Fruit fly (Drosophila melanogaster) whole organism, prepupa: ENCODE measurements around the gene CG9951.
A peak's percentile ranks its signal among the peaks of the same experiment; 100 is the strongest.

Experiments used
- Blimp-1 ChIP-seq: fragments of 200-800 bp; sonication (Bioruptor generic); optimal IDR thresholded peaks from 3 replicates; lab custom pipeline; 2017; ENCODE audit warnings: missing biosample characterization, missing genetic modification characterization, mild to moderate bottlenecking, moderate library complexity, missing genetic modification reagents
- CG10631 ChIP-seq: fragments of 200-800 bp; sonication (Bioruptor generic); optimal IDR thresholded peaks from 2 replicates; lab custom pipeline; 2016; ENCODE audit warnings: missing biosample characterization, missing genetic modification characterization
- CG11762 ChIP-seq: fragments of 200-800 bp; sonication (Bioruptor generic); optimal IDR thresholded peaks from 3 replicates; lab custom pipeline; 2016; ENCODE audit warnings: missing biosample characterization, missing genetic modification characterization; ENCODE audit not compliant: insufficient read depth
- CG15336 ChIP-seq: fragments of 200-800 bp; sonication (Bioruptor generic); IDR thresholded peaks from 2 replicates; pipeline ENCODE4 v1.3.6; 2022; ENCODE audit warnings: missing biosample characterization, missing genetic modification characterization
- CG1621 ChIP-seq: fragments of 200-800 bp; sonication (Bioruptor generic); optimal IDR thresholded peaks from 3 replicates; lab custom pipeline; 2018; ENCODE audit warnings: missing biosample characterization, mild to moderate bottlenecking, missing genetic modification characterization
- CG16779 ChIP-seq: fragments of 200-800 bp; sonication (Bioruptor generic); optimal IDR thresholded peaks from 3 replicates; lab custom pipeline; 2017; ENCODE audit warnings: missing biosample characterization, mild to moderate bottlenecking, missing genetic modification characterization
- CG32006 ChIP-seq: fragments of 200-800 bp; sonication (Bioruptor generic); optimal IDR thresholded peaks from 3 replicates; lab custom pipeline; 2017; ENCODE audit warnings: missing biosample characterization, mild to moderate bottlenecking, missing genetic modification characterization
- CG3919 ChIP-seq: fragments of 200-800 bp; sonication (Bioruptor generic); optimal IDR thresholded peaks from 3 replicates; lab custom pipeline; 2016; ENCODE audit warnings: missing biosample characterization, missing genetic modification characterization
- CG4318 ChIP-seq: fragments of 200-800 bp; sonication (Bioruptor generic); optimal IDR thresholded peaks from 3 replicates; lab custom pipeline; 2017; ENCODE audit warnings: missing biosample characterization, mild to moderate bottlenecking, missing genetic modification characterization
- CG6163 ChIP-seq: fragments of 200-800 bp; sonication (Bioruptor generic); IDR thresholded peaks from 3 replicates; pipeline ENCODE4 v1.3.6; 2022; ENCODE audit warnings: missing biosample characterization, missing genetic modification characterization
- CG6276 ChIP-seq: fragments of 200-800 bp; sonication (Bioruptor generic); optimal IDR thresholded peaks from 2 replicates; lab custom pipeline; 2017; ENCODE audit warnings: missing biosample characterization, mild to moderate bottlenecking, missing genetic modification characterization
- CG6792 ChIP-seq: fragments of 200-800 bp; sonication (Bioruptor generic); optimal IDR thresholded peaks from 3 replicates; lab custom pipeline; 2016; ENCODE audit warnings: missing biosample characterization, missing genetic modification characterization
- CG6808 ChIP-seq: fragments of 200-800 bp; sonication (Bioruptor generic); optimal IDR thresholded peaks from 3 replicates; lab custom pipeline; 2017; ENCODE audit warnings: missing biosample characterization, missing genetic modification characterization, mild to moderate bottlenecking, moderate library complexity, missing genetic modification reagents
- CG6854 ChIP-seq: fragments of 200-800 bp; sonication (Bioruptor generic); optimal IDR thresholded peaks from 2 replicates; lab custom pipeline; 2017; ENCODE audit warnings: missing biosample characterization, mild to moderate bottlenecking, missing genetic modification characterization
- CG7368 ChIP-seq: fragments of 200-800 bp; sonication (Bioruptor generic); optimal IDR thresholded peaks from 3 replicates; lab custom pipeline; 2016; ENCODE audit warnings: missing biosample characterization, missing genetic modification characterization
- CG8119 ChIP-seq: fragments of 200-800 bp; sonication (Bioruptor generic); IDR thresholded peaks from 3 replicates; pipeline ENCODE4 v1.3.6; 2022; ENCODE audit warnings: missing biosample characterization, missing genetic modification characterization
- CG9139 ChIP-seq: fragments of 200-800 bp; sonication (Bioruptor generic); optimal IDR thresholded peaks from 3 replicates; lab custom pipeline; 2017; ENCODE audit warnings: missing biosample characterization, mild to moderate bottlenecking, missing genetic modification characterization
- Hr38 ChIP-seq: sonication (Bioruptor generic); optimal IDR thresholded peaks from 2 replicates; lab custom pipeline; 2016; ENCODE audit warnings: missing biosample characterization, missing genetic modification characterization
- Hr4 ChIP-seq: fragments of 200-800 bp; sonication (Bioruptor generic); optimal IDR thresholded peaks from 3 replicates; lab custom pipeline; 2016; ENCODE audit warnings: missing biosample characterization, missing genetic modification characterization
- Lpt ChIP-seq: fragments of 200-800 bp; sonication (Bioruptor generic); optimal IDR thresholded peaks from 3 replicates; lab custom pipeline; 2016; ENCODE audit warnings: missing biosample characterization, missing genetic modification characterization
- OdsH ChIP-seq: fragments of 200-800 bp; sonication (Bioruptor generic); optimal IDR thresholded peaks from 3 replicates; lab custom pipeline; 2016; ENCODE audit warnings: missing biosample characterization, missing genetic modification characterization
- Smox ChIP-seq: fragments of 200-800 bp; sonication (Bioruptor generic); optimal IDR thresholded peaks from 3 replicates; lab custom pipeline; 2016; ENCODE audit warnings: missing biosample characterization, missing genetic modification characterization
- Sox14 ChIP-seq: fragments of 200-800 bp; sonication (Bioruptor generic); optimal IDR thresholded peaks from 3 replicates; lab custom pipeline; 2016; ENCODE audit warnings: missing biosample characterization, missing genetic modification characterization
- Sox15 ChIP-seq: fragments of 200-800 bp; sonication (Bioruptor generic); optimal IDR thresholded peaks from 3 replicates; lab custom pipeline; 2016; ENCODE audit warnings: missing biosample characterization, missing genetic modification characterization
- achi ChIP-seq: fragments of 200-800 bp; sonication (Bioruptor generic); optimal IDR thresholded peaks from 3 replicates; lab custom pipeline; 2016; ENCODE audit warnings: missing biosample characterization, missing genetic modification characterization
- cyc ChIP-seq: fragments of 200-800 bp; sonication (Bioruptor generic); optimal IDR thresholded peaks from 3 replicates; lab custom pipeline; 2016; ENCODE audit warnings: missing biosample characterization, missing genetic modification characterization
- dac ChIP-seq: fragments of 200-800 bp; sonication (Bioruptor generic); optimal IDR thresholded peaks from 2 replicates; lab custom pipeline; 2017; ENCODE audit warnings: missing biosample characterization, mild to moderate bottlenecking, missing genetic modification characterization
- eg ChIP-seq: fragments of 200-800 bp; sonication (Bioruptor generic); IDR thresholded peaks from 3 replicates; pipeline ENCODE4 v1.3.6; 2022; ENCODE audit warnings: missing biosample characterization, missing genetic modification characterization
- esn ChIP-seq: fragments of 200-800 bp; sonication (Bioruptor generic); optimal IDR thresholded peaks from 2 replicates; lab custom pipeline; 2016; ENCODE audit warnings: missing biosample characterization, mild to moderate bottlenecking, missing genetic modification characterization, moderate library complexity
- net ChIP-seq: fragments of 200-800 bp; sonication (Bioruptor generic); optimal IDR thresholded peaks from 3 replicates; lab custom pipeline; 2016; ENCODE audit warnings: missing biosample characterization, missing genetic modification characterization
- pdm3 ChIP-seq: fragments of 200-800 bp; sonication (Bioruptor generic); optimal IDR thresholded peaks from 3 replicates; lab custom pipeline; 2016; ENCODE audit warnings: missing biosample characterization, missing genetic modification characterization
- ss ChIP-seq, 2 experiments: fragments of 200-800 bp; sonication (Bioruptor generic); optimal IDR thresholded peaks; 2 replicates in 1 of 2; 3 replicates in 1 of 2; lab custom pipeline; 2017 to 2018; ENCODE audit warnings: mild to moderate bottlenecking in 2 of 2, missing biosample characterization in 2 of 2, missing genetic modification characterization in 2 of 2, moderate library complexity in 1 of 2
- topi ChIP-seq: fragments of 200-800 bp; sonication (Bioruptor generic); optimal IDR thresholded peaks from 3 replicates; lab custom pipeline; 2016; ENCODE audit warnings: missing biosample characterization, missing genetic modification characterization
- vri ChIP-seq: fragments of 200-800 bp; sonication (Bioruptor generic); optimal IDR thresholded peaks from 3 replicates; lab custom pipeline; 2016; ENCODE audit warnings: missing biosample characterization, mild to moderate bottlenecking, missing genetic modification characterization

Gene CG9951

DNA sequence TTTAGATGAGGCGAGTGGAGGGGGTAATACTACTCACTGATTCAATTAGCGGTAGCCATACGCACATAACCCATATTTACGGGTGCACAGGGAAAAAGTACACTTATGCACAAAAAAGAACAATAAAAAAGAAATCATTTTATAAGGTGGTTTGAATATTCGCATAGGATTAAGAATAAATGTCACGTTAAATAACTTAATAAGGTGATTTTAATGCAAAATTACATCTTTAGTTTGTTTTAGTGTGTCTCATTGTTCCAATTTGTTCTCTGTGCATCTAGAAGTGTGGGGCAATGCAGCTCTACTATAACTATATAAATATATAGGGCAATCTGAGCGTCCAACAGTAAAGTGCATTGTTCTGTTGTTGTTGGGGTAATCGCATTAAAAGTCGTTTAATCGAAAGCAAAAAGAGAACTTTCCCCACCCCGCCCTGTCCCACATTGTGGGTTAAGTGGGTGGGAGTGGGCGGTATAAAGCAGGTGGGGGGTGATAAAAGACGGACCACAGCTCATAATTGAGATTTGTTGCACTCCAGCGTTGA, 29.8 kb downstream of the CG9951 start (continued):
- no peak for TF ChIP-seq Smox
- TF ChIP-seq Sox15 (GFP tag; lab: Kevin White, UChicago) = no peak
- TF ChIP-seq dac (GFP tag; lab: Kevin White, UChicago) = no peak
- TF ChIP-seq Sox14 (GFP tag; lab: Kevin White, UChicago) = peak; percentile 24
- peak; percentile 15 for TF ChIP-seq CG4318 (GFP tag; lab: Kevin White, UChicago)
- peak; percentile 14 for TF ChIP-seq CG9139 (GFP tag; lab: Kevin White, UChicago)
- no peak for TF ChIP-seq cyc (GFP tag; lab: Kevin White, UChicago)
- TF ChIP-seq CG6792 = no peak
- TF ChIP-seq OdsH (GFP tag; lab: Kevin White, UChicago) = peak; percentile 53
- no peak for TF ChIP-seq CG6854 (GFP tag; lab: Kevin White, UChicago)
- no peak for TF ChIP-seq ss (GFP tag; optimal IDR thresholded peaks at IDR 0.05; lab: Kevin White, UChicago)
- TF ChIP-seq eg (GFP tag; lab: Robert Waterston, UW) = peak; percentile 73
- TF ChIP-seq esn (GFP tag; lab: Kevin White, UChicago) = no peak
- peak; percentile 6 for TF ChIP-seq CG1621 (tag; lab: Kevin White, UChicago)
- no peak for TF ChIP-seq Blimp-1 (GFP tag; lab: Kevin White, UChicago)
- no peak for TF ChIP-seq Hr38
- no peak for TF ChIP-seq CG11762 (GFP tag; lab: Kevin White, UChicago)
- TF ChIP-seq Lpt (GFP tag; lab: Kevin White, UChicago) = peak; percentile 11
- TF ChIP-seq CG15336 (GFP tag; lab: Robert Waterston, UW) = peak; percentile 74
- TF ChIP-seq CG16779 (tag; lab: Kevin White, UChicago) = no peak

DNA sequence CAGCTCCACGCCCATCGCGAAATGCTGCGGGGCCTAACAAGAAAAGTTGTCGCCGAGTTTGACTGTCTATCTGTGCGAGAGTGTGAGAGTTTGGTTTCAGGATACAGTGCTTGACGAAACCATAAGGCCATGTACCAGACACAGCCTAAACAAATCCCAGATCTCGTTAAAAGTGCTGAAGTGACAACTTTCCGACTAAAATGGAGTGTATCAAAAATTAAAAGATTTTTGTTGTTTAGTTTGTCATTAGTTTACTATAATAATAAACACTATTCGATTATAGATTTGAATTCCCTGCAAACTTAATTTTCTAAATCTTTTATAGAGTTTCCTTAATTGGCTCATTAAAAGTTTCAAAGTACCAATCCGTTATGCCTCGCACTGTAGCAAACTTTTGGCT, 30.7 kb downstream of the CG9951 start:
- TF ChIP-seq OdsH (GFP tag; lab: Kevin White, UChicago) (peak; percentile 29), Smox (no peak), Hr4 (GFP tag; lab: Kevin White, UChicago) (peak; percentile 64), CG6276 (GFP tag; lab: Kevin White, UChicago) (peak; percentile 45), CG4318 (GFP tag; lab: Kevin White, UChicago) (peak; percentile 13), net (GFP tag; lab: Kevin White, UChicago) (no peak), CG32006 (peak; percentile 42), CG8119 (peak; percentile 73), topi (GFP tag; lab: Kevin White, UChicago) (no peak), eg (GFP tag; lab: Robert Waterston, UW) (0 out of 3 replicates have a peak, but pooled peaks have one; percentile 47), CG6163 (GFP tag; lab: Robert Waterston, UW) (0 out of 3 replicates have a peak, but pooled peaks have one; percentile 12), CG15336 (GFP tag; lab: Robert Waterston, UW) (peak; percentile 52; the same call in 1 of the 2 replicates)

DNA sequence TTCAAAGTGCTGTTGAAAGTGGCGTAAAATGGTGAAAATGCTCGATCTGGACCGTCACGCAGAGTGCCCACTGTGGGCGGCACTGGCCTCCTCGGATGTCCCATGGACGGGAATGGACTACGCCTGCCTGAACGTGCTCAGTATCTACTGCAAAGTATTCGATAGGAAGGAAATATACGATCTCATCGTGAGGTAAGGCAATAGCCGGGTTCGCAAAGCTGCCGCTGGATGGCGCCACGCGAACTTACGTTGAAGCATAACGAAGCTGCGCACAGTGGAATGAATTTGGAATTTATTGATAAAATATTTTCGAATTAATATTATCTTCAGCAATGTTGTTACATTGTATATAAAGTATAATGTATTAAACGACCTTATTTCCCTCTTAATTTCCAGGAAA, 33.4 kb downstream of the CG9951 start:
- TF ChIP-seq vri (GFP tag; lab: Kevin White, UChicago) = peak; percentile 24
- TF ChIP-seq Lpt (GFP tag; lab: Kevin White, UChicago) = peak; percentile 7
- TF ChIP-seq CG3919 (GFP tag; lab: Kevin White, UChicago) = peak; percentile 4
- 0 out of 3 replicates have a peak, but pooled peaks have one; percentile 32 for TF ChIP-seq eg (GFP tag; lab: Robert Waterston, UW)
- no peak for TF ChIP-seq OdsH (GFP tag; lab: Kevin White, UChicago)

DNA sequence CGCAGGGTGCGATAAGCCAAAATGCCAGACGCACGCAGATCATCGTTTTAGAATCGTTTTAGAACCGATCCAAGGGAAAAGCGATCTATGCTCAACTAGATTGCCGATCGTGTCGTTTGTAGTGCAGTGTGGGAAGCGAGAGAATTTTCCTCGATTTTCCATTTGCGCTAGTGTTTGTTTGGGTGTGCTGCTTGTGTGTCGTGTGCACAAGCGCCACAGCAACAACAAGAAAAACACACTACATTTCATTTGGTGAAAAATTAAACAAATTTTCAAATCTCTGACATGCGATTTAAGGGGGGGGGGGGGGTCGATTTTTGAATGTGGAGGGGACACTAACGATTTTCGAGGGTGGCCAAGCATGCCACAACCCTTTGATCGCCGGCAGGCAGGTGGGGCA, 47.5 kb downstream of the CG9951 start:
- no peak for TF ChIP-seq CG7368 (GFP tag; lab: Kevin White, UChicago)
- no peak for TF ChIP-seq CG6808 (GFP tag; lab: Kevin White, UChicago)
- no peak for TF ChIP-seq pdm3 (GFP tag; lab: Kevin White, UChicago)
- TF ChIP-seq cyc (GFP tag; lab: Kevin White, UChicago) = no peak
- no peak for TF ChIP-seq CG4318 (GFP tag; lab: Kevin White, UChicago)
- no peak for TF ChIP-seq achi
- no peak for TF ChIP-seq CG10631 (GFP tag; lab: Kevin White, UChicago)
